Worm (Caenorhabditis elegans) whole organism, midembryonic: Measurements from ENCODE around the gene srh-16.

Experiments
- flt-1 ChIP-seq: fragments of 200-800 bp; sonication (Bioruptor generic); IDR thresholded peaks from 2 replicates; pipeline ENCODE4 v1.3.6; 2022; ENCODE audit warnings: missing genetic modification characterization, missing compliant biosample characterization
- med-1 ChIP-seq: sonication (generic microtip); optimal IDR thresholded peaks from 2 replicates; lab custom pipeline; 2017; ENCODE audit warnings: missing genetic modification characterization, mild to moderate bottlenecking, missing compliant biosample characterization, antibody characterized with exemption, missing genetic modification reagents; ENCODE audit not compliant: insufficient read depth
- tab-1 ChIP-seq: fragments of 200-800 bp; sonication (Bioruptor generic); IDR thresholded peaks from 2 replicates; pipeline ENCODE4 v1.3.6; 2022; ENCODE audit warnings: missing genetic modification characterization, missing compliant biosample characterization
- ztf-23 ChIP-seq: fragments of 200-800 bp; sonication (Bioruptor generic); IDR thresholded peaks from 2 replicates; pipeline ENCODE4 v1.3.6; 2022; ENCODE audit warnings: missing genetic modification reagents, missing genetic modification characterization, missing compliant biosample characterization
- ztf-29 ChIP-seq: fragments of 200-800 bp; sonication (Bioruptor generic); IDR thresholded peaks from 2 replicates; pipeline ENCODE4 v1.3.6; 2022; ENCODE audit warnings: missing genetic modification reagents, missing genetic modification characterization, missing compliant biosample characterization

DNA sequence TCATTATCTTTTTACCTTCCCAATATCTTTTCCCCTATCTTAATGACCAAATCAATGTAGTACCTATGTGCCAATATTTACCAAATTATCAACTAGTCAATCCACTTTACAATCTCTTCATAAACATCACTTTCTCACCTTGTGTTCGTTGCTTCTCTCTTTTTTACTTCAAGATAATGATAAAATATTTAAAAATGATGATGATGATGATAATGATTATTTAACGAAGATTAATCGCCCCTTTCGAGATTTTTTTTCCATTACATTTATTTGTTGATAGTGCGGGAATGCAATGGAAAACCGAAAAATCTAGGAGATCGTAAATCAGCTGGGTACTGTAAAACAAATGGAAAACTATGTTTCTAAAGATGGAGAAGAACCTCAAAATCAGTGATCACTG is 2.4 kb downstream of the srh-16 start:
- TF ChIP-seq ztf-29 (GFP tag; lab: Robert Waterston, UW) (no peak), med-1 (no peak), flt-1 (GFP tag; lab: Robert Waterston, UW) (no peak), tab-1 (no peak), ztf-23 (GFP tag; lab: Robert Waterston, UW) (no peak)
